Fruit fly (Drosophila melanogaster) whole organism, embryonic: ENCODE data around the gene CG43294.

Source experiments
- Ada2b ChIP-seq: fragments of 200-800 bp; sonication (Bioruptor generic); IDR thresholded peaks from 2 replicates; pipeline ENCODE4 v1.3.6; 2022; ENCODE audit warnings: missing biosample characterization, missing genetic modification characterization
- CG10147 ChIP-seq: fragments of 200-800 bp; sonication (Bioruptor generic); optimal IDR thresholded peaks from 2 replicates; lab custom pipeline; 2019; ENCODE audit warnings: missing biosample characterization, mild to moderate bottlenecking, missing genetic modification characterization, moderate library complexity
- CG10431 ChIP-seq: fragments of 200-800 bp; sonication (Bioruptor generic); optimal IDR thresholded peaks from 3 replicates; lab custom pipeline; 2018; ENCODE audit warnings: missing biosample characterization, mild to moderate bottlenecking, missing genetic modification characterization
- CG11504 ChIP-seq: fragments of 200-800 bp; sonication (Bioruptor generic); optimal IDR thresholded peaks from 3 replicates; lab custom pipeline; 2019; ENCODE audit warnings: missing biosample characterization, mild to moderate bottlenecking, missing genetic modification characterization, moderate library complexity
- CG14014 ChIP-seq: fragments of 200-800 bp; sonication (Bioruptor generic); IDR thresholded peaks from 2 replicates; pipeline ENCODE4 v1.3.6; 2022; ENCODE audit warnings: missing biosample characterization, missing genetic modification characterization
- CG15479 ChIP-seq: fragments of 200-800 bp; sonication (Bioruptor generic); optimal IDR thresholded peaks from 3 replicates; lab custom pipeline; 2019; ENCODE audit warnings: missing biosample characterization, mild to moderate bottlenecking, missing genetic modification characterization, moderate library complexity
- CG1832 ChIP-seq: fragments of 200-800 bp; sonication (Bioruptor generic); optimal IDR thresholded peaks from 2 replicates; lab custom pipeline; 2017; ENCODE audit warnings: missing biosample characterization, mild to moderate bottlenecking, missing genetic modification characterization, inconsistent platforms
- CG18599 ChIP-seq: fragments of 200-800 bp; sonication (Bioruptor generic); optimal IDR thresholded peaks from 3 replicates; lab custom pipeline; 2017; ENCODE audit warnings: missing biosample characterization, missing genetic modification characterization, mild to moderate bottlenecking, moderate library complexity, missing genetic modification reagents
- CG30020 ChIP-seq: fragments of 200-800 bp; optimal IDR thresholded peaks from 2 replicates; lab custom pipeline; 2019; ENCODE audit warnings: missing biosample characterization, mild to moderate bottlenecking, missing genetic modification characterization, moderate library complexity
- CG4617 ChIP-seq: fragments of 200-800 bp; sonication (Bioruptor generic); optimal IDR thresholded peaks from 3 replicates; lab custom pipeline; 2016; ENCODE audit warnings: missing biosample characterization, missing genetic modification characterization, borderline replicate concordance
- CG6813 ChIP-seq: fragments of 200-800 bp; sonication (Bioruptor generic); optimal IDR thresholded peaks from 2 replicates; lab custom pipeline; 2017; ENCODE audit warnings: missing biosample characterization, missing genetic modification characterization, mild to moderate bottlenecking, moderate library complexity, missing genetic modification reagents
- CG7271 ChIP-seq: fragments of 200-800 bp; sonication (Bioruptor generic); optimal IDR thresholded peaks from 2 replicates; lab custom pipeline; 2018; ENCODE audit warnings: missing biosample characterization, mild to moderate bottlenecking, missing genetic modification characterization, moderate library complexity
- CG7839 ChIP-seq: fragments of 200-800 bp; sonication (Bioruptor generic); optimal IDR thresholded peaks from 3 replicates; lab custom pipeline; 2018; ENCODE audit warnings: missing biosample characterization, mild to moderate bottlenecking, missing genetic modification characterization, moderate library complexity
- Camta ChIP-seq: fragments of 200-800 bp; sonication (Bioruptor generic); optimal IDR thresholded peaks from 2 replicates; lab custom pipeline; 2016; ENCODE audit warnings: missing biosample characterization, missing genetic modification characterization
- D ChIP-seq, 2 experiments: fragments of 200-800 bp in 1 of 2; fragments of >200 bp in 1 of 2; sonication (Bioruptor generic) in 1 of 2; optimal IDR thresholded peaks; 2 replicates in 1 of 2; 3 replicates in 1 of 2; lab custom pipeline; 2017; ENCODE audit warnings: mild to moderate bottlenecking in 1 of 2, missing biosample characterization in 1 of 2, missing genetic modification characterization in 1 of 2, missing genetic modification reagents in 1 of 2
- E2f2 ChIP-seq: fragments of 200-800 bp; sonication (Bioruptor generic); IDR thresholded peaks from 2 replicates; pipeline ENCODE4 v1.3.6; 2022; ENCODE audit warnings: missing biosample characterization, missing genetic modification characterization
- Elba2 ChIP-seq: fragments of 200-800 bp; sonication (Bioruptor generic); optimal IDR thresholded peaks from 3 replicates; lab custom pipeline; 2016; ENCODE audit warnings: missing biosample characterization, missing genetic modification characterization
- Fer2 ChIP-seq: fragments of 200-800 bp; sonication (Bioruptor generic); optimal IDR thresholded peaks from 2 replicates; lab custom pipeline; 2018; ENCODE audit warnings: missing biosample characterization, mild to moderate bottlenecking, missing genetic modification characterization, moderate library complexity
- H2.0 ChIP-seq: fragments of 200-800 bp; sonication (Bioruptor generic); IDR thresholded peaks from 2 replicates; pipeline ENCODE4 v1.3.6; 2022; ENCODE audit warnings: missing biosample characterization, missing genetic modification characterization
- Hsf ChIP-seq: fragments of 200-800 bp; sonication (Bioruptor generic); optimal IDR thresholded peaks from 3 replicates; lab custom pipeline; 2016; ENCODE audit warnings: missing biosample characterization, missing genetic modification characterization
- Jarid2 ChIP-seq: fragments of 200-800 bp; sonication (Bioruptor generic); optimal IDR thresholded peaks from 3 replicates; lab custom pipeline; 2017; ENCODE audit warnings: mild to moderate bottlenecking, missing biosample characterization, missing genetic modification reagents, missing genetic modification characterization
- MESR4 ChIP-seq: fragments of 200-800 bp; sonication (Bioruptor generic); optimal IDR thresholded peaks from 2 replicates; lab custom pipeline; 2018; ENCODE audit warnings: missing biosample characterization, mild to moderate bottlenecking, missing genetic modification characterization, moderate library complexity
- NfI ChIP-seq: fragments of 200-800 bp; sonication (Bioruptor generic); optimal IDR thresholded peaks from 3 replicates; lab custom pipeline; 2018; ENCODE audit warnings: missing biosample characterization, mild to moderate bottlenecking, missing genetic modification characterization, moderate library complexity
- Ravus ChIP-seq: fragments of 200-800 bp; sonication (Bioruptor generic); IDR thresholded peaks from 2 replicates; pipeline ENCODE4 v1.3.6; 2022; ENCODE audit warnings: missing biosample characterization, missing genetic modification characterization
- Scr ChIP-seq: fragments of 200-800 bp; sonication (Bioruptor generic); IDR thresholded peaks from 2 replicates; pipeline ENCODE4 v1.3.6; 2022; ENCODE audit warnings: missing biosample characterization, missing genetic modification characterization; ENCODE audit not compliant: partially characterized antibody
- Sox100B ChIP-seq: fragments of 200-800 bp; sonication (Bioruptor generic); optimal IDR thresholded peaks from 3 replicates; lab custom pipeline; 2018; ENCODE audit warnings: missing biosample characterization, mild to moderate bottlenecking, missing genetic modification characterization
- TFAM ChIP-seq: fragments of 200-800 bp; sonication (Bioruptor generic); optimal IDR thresholded peaks from 2 replicates; lab custom pipeline; 2017; ENCODE audit warnings: missing biosample characterization, missing genetic modification characterization, inconsistent platforms
- Usf ChIP-seq: fragments of 200-800 bp; sonication (Bioruptor generic); optimal IDR thresholded peaks from 2 replicates; lab custom pipeline; 2017; ENCODE audit warnings: missing genotype, missing biosample characterization, missing genetic modification characterization
- YL-1 ChIP-seq: fragments of 200-800 bp; sonication (Bioruptor generic); optimal IDR thresholded peaks from 3 replicates; lab custom pipeline; 2017; ENCODE audit warnings: missing biosample characterization, mild to moderate bottlenecking, missing genetic modification characterization
- esg ChIP-seq: fragments of 200-800 bp; sonication (Bioruptor generic); conservative IDR thresholded peaks from 2 replicates; pipeline ENCODE4 v1.3.6; 2022; ENCODE audit warnings: missing biosample characterization, missing genetic modification characterization
- eyg ChIP-seq: fragments of 200-800 bp; sonication (Bioruptor generic); optimal IDR thresholded peaks from 3 replicates; lab custom pipeline; 2016; ENCODE audit warnings: missing biosample characterization, missing genetic modification characterization
- gem ChIP-seq: fragments of 200-800 bp; sonication (Bioruptor generic); optimal IDR thresholded peaks from 2 replicates; lab custom pipeline; 2019; ENCODE audit warnings: missing biosample characterization, mild to moderate bottlenecking, missing genetic modification characterization, moderate library complexity
- gsb ChIP-seq: fragments of 200-800 bp; sonication (Bioruptor generic); IDR thresholded peaks from 2 replicates; pipeline ENCODE4 v1.3.6; 2022; ENCODE audit warnings: missing biosample characterization, missing genetic modification characterization
- hbn ChIP-seq: fragments of 200-800 bp; sonication (Bioruptor generic); IDR thresholded peaks from 2 replicates; pipeline ENCODE4 v1.3.6; 2022; ENCODE audit warnings: missing biosample characterization, missing genetic modification characterization; ENCODE audit not compliant: partially characterized antibody
- insv ChIP-seq, 2 experiments: fragments of 200-800 bp; sonication (Bioruptor generic); optimal IDR thresholded peaks; 3 replicates each; lab custom pipeline; 2016 to 2018; ENCODE audit warnings: missing biosample characterization in 2 of 2, missing genetic modification characterization in 2 of 2
- klu ChIP-seq: fragments of 200-800 bp; sonication (Bioruptor generic); IDR thresholded peaks from 2 replicates; pipeline ENCODE4 v1.3.6; 2022; ENCODE audit warnings: missing biosample characterization, missing genetic modification characterization
- knrl ChIP-seq: fragments of 200-800 bp; sonication (Bioruptor generic); IDR thresholded peaks from 3 replicates; pipeline ENCODE4 v1.3.6; 2022; ENCODE audit warnings: missing biosample characterization, missing genetic modification characterization; ENCODE audit not compliant: partially characterized antibody
- lola ChIP-seq, 3 experiments: fragments of >200 bp in 2 of 3; fragments of 200-800 bp in 1 of 3; sonication (Bioruptor generic) in 1 of 3; optimal IDR thresholded peaks; 2 replicates each; lab custom pipeline; 2017 to 2019; ENCODE audit warnings: missing biosample characterization in 3 of 3, missing genetic modification characterization in 3 of 3, mild to moderate bottlenecking in 1 of 3, moderate library complexity in 1 of 3
- pnt ChIP-seq: fragments of 200-800 bp; sonication (Bioruptor generic); optimal IDR thresholded peaks from 3 replicates; lab custom pipeline; 2016; ENCODE audit warnings: missing biosample characterization, missing genetic modification characterization
- psq ChIP-seq: fragments of 200-800 bp; sonication (Bioruptor generic); optimal IDR thresholded peaks from 2 replicates; lab custom pipeline; 2017; ENCODE audit warnings: missing biosample characterization, missing genetic modification characterization
- pzg ChIP-seq: fragments of 200-800 bp; sonication (Bioruptor generic); optimal IDR thresholded peaks from 3 replicates; lab custom pipeline; 2018; ENCODE audit warnings: missing biosample characterization, mild to moderate bottlenecking, missing genetic modification characterization, moderate library complexity
- ranshi ChIP-seq: fragments of 200-800 bp; sonication (Bioruptor generic); IDR thresholded peaks from 2 replicates; pipeline ENCODE4 v1.3.6; 2022; ENCODE audit warnings: missing biosample characterization, missing genetic modification characterization
- run ChIP-seq: fragments of 200-800 bp; sonication (Bioruptor generic); optimal IDR thresholded peaks from 3 replicates; lab custom pipeline; 2018; ENCODE audit warnings: missing biosample characterization, mild to moderate bottlenecking, missing genetic modification characterization
- shn ChIP-seq: fragments of 200-800 bp; sonication (Bioruptor generic); optimal IDR thresholded peaks from 3 replicates; lab custom pipeline; 2016; ENCODE audit warnings: missing biosample characterization, missing genetic modification characterization
- tgo ChIP-seq: fragments of 200-800 bp; sonication (Bioruptor generic); IDR thresholded peaks from 3 replicates; pipeline ENCODE4 v1.3.6; 2022; ENCODE audit warnings: missing biosample characterization, missing genetic modification characterization
- tio ChIP-seq: fragments of 200-800 bp; sonication (Bioruptor generic); optimal IDR thresholded peaks from 2 replicates; lab custom pipeline; 2017; ENCODE audit warnings: missing biosample characterization, missing genetic modification characterization, inconsistent platforms
- tup ChIP-seq: fragments of 200-800 bp; sonication (Bioruptor generic); optimal IDR thresholded peaks from 2 replicates; lab custom pipeline; 2016; ENCODE audit warnings: missing biosample characterization, mild to moderate bottlenecking, missing genetic modification characterization, moderate library complexity

The CG43294 gene

dm6 chr3L:11997959-11998358 is 39.9 kb downstream of the CG43294 start, which contains the start of gene Grip163 (continued):
- TF ChIP-seq tio (GFP tag; lab: Kevin White, UChicago) (no peak), insv (GFP tag; optimal IDR thresholded peaks at IDR 0.05; lab: Kevin White, UChicago) (peak in 1 of 2 experiments; percentile 77), CG4617 (GFP tag; lab: Kevin White, UChicago) (peak; percentile 4), Scr (GFP tag; lab: Robert Waterston, UW) (peak; percentile 15; the same call in 1 of the 2 replicates), run (tag; lab: Kevin White, UChicago) (no peak), CG10431 (GFP tag; lab: Kevin White, UChicago) (no peak), CG15479 (GFP tag; lab: Kevin White, UChicago) (no peak), CG30020 (tag; lab: Kevin White, UChicago) (no peak), NfI (GFP tag; lab: Kevin White, UChicago) (no peak), MESR4 (GFP tag; lab: Kevin White, UChicago) (peak; percentile 46), CG14014 (GFP tag; lab: Robert Waterston, UW) (no peak), eyg (GFP tag; lab: Kevin White, UChicago) (no peak), klu (GFP tag; lab: Robert Waterston, UW) (no peak), esg (GFP tag; lab: Robert Waterston, UW) (no peak), knrl (no peak), CG6813 (GFP tag; lab: Kevin White, UChicago) (no peak), pzg (GFP tag; lab: Kevin White, UChicago) (peak; percentile 17), psq (no peak), CG7271 (tag; lab: Kevin White, UChicago) (no peak), YL-1 (GFP tag; lab: Kevin White, UChicago) (peak; percentile 21), Elba2 (GFP tag; lab: Kevin White, UChicago) (peak; percentile 20), shn (no peak), tgo (GFP tag; lab: Robert Waterston, UW) (no peak), Jarid2 (GFP tag; lab: Kevin White, UChicago) (no peak), CG1832 (GFP tag; lab: Kevin White, UChicago) (no peak), gem (tag; lab: Kevin White, UChicago) (no peak), gsb (GFP tag; lab: Robert Waterston, UW) (no peak), lola (GFP tag; optimal IDR thresholded peaks at IDR 0.05; lab: Kevin White, UChicago) (no peak), Usf (GFP tag; lab: Kevin White, UChicago) (no peak), D (optimal IDR thresholded peaks at IDR 0.05; lab: Kevin White, UChicago) (no peak), D (GFP tag; optimal IDR thresholded peaks at IDR 0.05; lab: Kevin White, UChicago) (no peak), E2f2 (GFP tag; lab: Robert Waterston, UW) (peak; percentile 13; the same call in 1 of the 2 replicates)
- TF ChIP-seq, all 482 proteins: peak for 17

DNA sequence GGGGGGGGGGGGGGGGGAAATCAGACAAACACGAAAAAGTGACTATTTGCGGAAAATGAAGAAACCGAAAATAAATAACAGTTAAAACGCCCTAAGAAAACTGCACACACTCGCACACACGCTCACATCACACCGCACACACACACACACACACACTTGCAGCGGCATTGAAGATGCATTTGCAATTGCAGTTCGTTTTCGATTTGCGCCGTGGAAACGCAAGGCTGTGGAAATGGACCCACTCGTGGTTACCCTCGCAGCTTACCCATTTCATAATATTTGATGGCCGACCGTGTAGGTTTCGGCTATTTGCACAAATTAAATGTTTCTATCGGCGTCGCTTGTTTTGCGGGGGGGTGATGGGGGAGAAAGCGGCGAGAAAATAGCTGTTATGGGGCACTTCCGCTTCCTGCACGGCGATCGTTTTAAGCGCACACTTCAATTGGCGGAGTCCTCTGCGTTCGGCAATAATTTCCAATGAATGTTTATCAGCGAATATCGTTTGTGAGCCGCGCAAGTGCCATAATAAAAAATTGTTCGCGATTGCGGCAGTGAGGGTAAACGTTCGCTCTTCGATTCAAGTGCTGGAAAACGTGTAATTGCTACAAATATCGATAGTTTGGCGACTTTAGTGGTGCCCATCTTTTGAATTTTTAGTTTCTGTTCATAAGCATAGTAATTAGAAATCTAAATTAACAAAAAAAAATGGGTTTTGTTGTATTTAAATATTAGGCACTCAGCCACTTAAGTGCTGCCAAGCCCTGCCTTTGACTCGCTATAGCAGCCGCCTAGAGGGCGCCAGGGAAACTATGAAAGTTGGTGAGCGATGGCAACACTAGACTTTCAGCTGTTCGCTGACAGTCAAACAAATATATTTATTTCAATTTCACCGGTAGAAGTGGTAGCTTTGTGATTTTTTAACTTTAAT is 44.5 kb downstream of the CG43294 start, which contains the start of the genes Pop2 and CG6928:
Gene Pop2 (minus strand): TSS at position 595 of the 928 bp plus-strand sequence.
Gene CG6928 (plus strand): TSS at position 835 of the 928 bp plus-strand sequence.
- TF ChIP-seq CG7839 (tag; lab: Kevin White, UChicago) (peak; percentile 61), Hsf (GFP tag; lab: Kevin White, UChicago) (peak; percentile 85), Ravus (GFP tag; lab: Robert Waterston, UW) (peak; percentile 48), tup (GFP tag; lab: Kevin White, UChicago) (peak; percentile 55), H2.0 (GFP tag; lab: Robert Waterston, UW) (peak; percentile 60), Ada2b (GFP tag; lab: Robert Waterston, UW) (no peak), CG18599 (GFP tag; lab: Kevin White, UChicago) (peak; percentile 39), hbn (GFP tag; lab: Robert Waterston, UW) (peak; percentile 92), pnt (GFP tag; lab: Kevin White, UChicago) (peak; percentile 82), Fer2 (tag; lab: Kevin White, UChicago) (peak; percentile 55), Camta (GFP tag; lab: Kevin White, UChicago) (peak; percentile 70), TFAM (GFP tag; lab: Kevin White, UChicago) (no peak), Sox100B (GFP tag; lab: Kevin White, UChicago) (no peak), CG11504 (tag; lab: Kevin White, UChicago) (peak; percentile 71), CG10147 (GFP tag; lab: Kevin White, UChicago) (no peak), ranshi (peak; percentile 65)
